Worm (Caenorhabditis elegans) whole organism, dauer: ENCODE measurements around the gene F46F5.14.
"Not testable (repeated sequence)": the region's sequence is repeated elsewhere in the genome, so short reads cannot be mapped to it uniquely, and the experiment has no call there.

Experiments
- unc-62 ChIP-seq: sonication (generic microtip); optimal IDR thresholded peaks from 2 replicates; lab custom pipeline; 2017; ENCODE audit warnings: missing biosample characterization, missing genetic modification reagents, missing genetic modification characterization

Gene F46F5.14

ce11 chrII:786938-787337 lies 12.9 kb upstream of the F46F5.14 start, which contains the start of gene F46F5.16:
F46F5.16 (plus strand) TSS chrII:787238.
- TF ChIP-seq unc-62 (GFP tag; lab: Kevin White, UChicago): no peak

ce11 chrII:788139-788538 lies 11.7 kb upstream of the F46F5.14 start, which contains the start of gene F46F5.15:
F46F5.15 (plus strand) TSS chrII:788439.
- no peak for TF ChIP-seq unc-62 (GFP tag; lab: Kevin White, UChicago)

ce11 chrII:791828-792227 lies 8.0 kb upstream of the F46F5.14 start, which contains the start of gene F46F5.1:
F46F5.1 (minus strand) TSS chrII:791928.
- TF ChIP-seq unc-62 (GFP tag; lab: Kevin White, UChicago): no peak

- no peak for TF ChIP-seq unc-62 (GFP tag; lab: Kevin White, UChicago)
Observed at ce11 chrII:796916-797315, 2.9 kb upstream of the F46F5.14 start.

- no peak for TF ChIP-seq unc-62 (GFP tag; lab: Kevin White, UChicago)
Observed at ce11 chrII:797445-797844, 2.4 kb upstream of the F46F5.14 start.

ce11 chrII:803009-803408 lies 3.2 kb downstream of the F46F5.14 start, which contains the start of gene F46F5.13:
F46F5.13 (plus strand) TSS chrII:803309.
- TF ChIP-seq unc-62 (GFP tag; lab: Kevin White, UChicago): no peak

ce11 chrII:808457-808856 lies 8.7 kb downstream of the F46F5.14 start, which contains the start of gene F46F5.11:
F46F5.11 (plus strand) TSS chrII:808757.
- TF ChIP-seq unc-62 (GFP tag; lab: Kevin White, UChicago): no peak

- no peak for TF ChIP-seq unc-62 (GFP tag; lab: Kevin White, UChicago)
Observed at ce11 chrII:812917-813316, 13.1 kb downstream of the F46F5.14 start, which contains the start of gene F46F5.5. F46F5.5 (minus strand) TSS chrII:813017.

- TF ChIP-seq unc-62 (GFP tag; lab: Kevin White, UChicago): no peak
Observed at ce11 chrII:814737-815136, 14.9 kb downstream of the F46F5.14 start, which contains the start of gene msrp-3. msrp-3 (minus strand) TSS chrII:814837.

ce11 chrII:820519-820918 lies 20.7 kb downstream of the F46F5.14 start, which contains the start of gene F46F5.7:
F46F5.7 (minus strand) TSS chrII:820619.
- TF ChIP-seq unc-62 (GFP tag; lab: Kevin White, UChicago): no peak

ce11 chrII:821514-821913 lies 21.7 kb downstream of the F46F5.14 start, which contains the start of gene F46F5.8:
F46F5.8 (minus strand) TSS chrII:821614.
- TF ChIP-seq unc-62 (GFP tag; lab: Kevin White, UChicago): no peak

ce11 chrII:822730-823129 lies 22.9 kb downstream of the F46F5.14 start, which contains the start of gene msrp-4:
msrp-4 (minus strand) TSS chrII:822830.
- not testable (repeated sequence) for TF ChIP-seq unc-62 (GFP tag; lab: Kevin White, UChicago)

- TF ChIP-seq unc-62 (GFP tag; lab: Kevin White, UChicago): no peak
Observed at ce11 chrII:823529-823928, 23.7 kb downstream of the F46F5.14 start, which contains the start of gene F46F5.10. F46F5.10 (plus strand) TSS chrII:823829.

ce11 chrII:825521-825920 lies 25.7 kb downstream of the F46F5.14 start, which contains the start of gene F28A10.1:
F28A10.1 (plus strand) TSS chrII:825821.
- TF ChIP-seq unc-62 (GFP tag; lab: Kevin White, UChicago): no peak

ce11 chrII:838414-838813 lies 38.6 kb downstream of the F46F5.14 start, which contains the start of gene F28A10.8:
F28A10.8 (minus strand) TSS chrII:838514.
- no peak for TF ChIP-seq unc-62 (GFP tag; lab: Kevin White, UChicago)

ce11 chrII:840131-840530 lies 40.3 kb downstream of the F46F5.14 start, which contains the start of gene clc-33:
clc-33 (plus strand) TSS chrII:840431.
- no peak for TF ChIP-seq unc-62 (GFP tag; lab: Kevin White, UChicago)

ce11 chrII:843971-844370 lies 44.2 kb downstream of the F46F5.14 start, which contains the start of gene F28A10.4:
F28A10.4 (plus strand) TSS chrII:844271.
- TF ChIP-seq unc-62 (GFP tag; lab: Kevin White, UChicago): no peak
